Worm (Caenorhabditis elegans) whole organism, L1 larva: ENCODE data around the gene sec-61.B.

Experiments
- aly-2 ChIP-seq: fragments of 150-350 bp; optimal IDR thresholded peaks from 2 replicates; lab custom pipeline; 2014; ENCODE audit warnings: missing biosample characterization, missing genetic modification characterization
- egl-27 ChIP-seq, 2 experiments: fragments of 150-350 bp in 1 of 2; sonication (generic microtip); optimal IDR thresholded peaks; 3 replicates each; lab custom pipeline; 2017 to 2018; ENCODE audit warnings: missing biosample characterization in 2 of 2, missing genetic modification characterization in 2 of 2, missing genetic modification reagents in 2 of 2
- elt-3 ChIP-seq, 6 experiments: fragments of 150-350 bp in 1 of 6; sonication (generic microtip); optimal IDR thresholded peaks; 2 replicates each; lab custom pipeline; 2017 to 2018; ENCODE audit warnings: missing biosample characterization in 6 of 6, missing genetic modification characterization in 6 of 6, inconsistent platforms in 1 of 6
- lsy-2 ChIP-seq, 2 experiments: fragments of 150-350 bp; optimal IDR thresholded peaks; 2 replicates each; lab custom pipeline; 2014; ENCODE audit warnings: missing biosample characterization in 2 of 2, missing genetic modification characterization in 2 of 2
- nhr-237 ChIP-seq: fragments of 150-350 bp; optimal IDR thresholded peaks from 2 replicates; lab custom pipeline; 2014; ENCODE audit warnings: missing biosample characterization, missing genetic modification characterization
- skn-1 ChIP-seq: fragments of 150-350 bp; optimal IDR thresholded peaks from 2 replicates; lab custom pipeline; 2014; ENCODE audit warnings: missing biosample characterization, missing genetic modification characterization

- TF ChIP-seq aly-2 (tag; lab: Kevin White, UChicago), result no peak
- TF ChIP-seq nhr-237, result no peak
- no peak for TF ChIP-seq elt-3 (tag; optimal IDR thresholded peaks at IDR 0.05; lab: Kevin White, UChicago)
- no peak for TF ChIP-seq lsy-2 (tag; optimal IDR thresholded peaks at IDR 0.05; lab: Kevin White, UChicago)
- no peak for TF ChIP-seq skn-1 (tag; lab: Kevin White, UChicago)
- TF ChIP-seq egl-27 (tag; optimal IDR thresholded peaks at IDR 0.05; lab: Kevin White, UChicago), result no peak
Measured at ce11 chrIV:2399420-2399819, 10.9 kb upstream of the sec-61.B start, which contains the start of gene Y38F2AR.10.
